Worm (Caenorhabditis elegans): Measurements from ENCODE around the gene F10C1.23.

F10C1.23 gene

DNA sequence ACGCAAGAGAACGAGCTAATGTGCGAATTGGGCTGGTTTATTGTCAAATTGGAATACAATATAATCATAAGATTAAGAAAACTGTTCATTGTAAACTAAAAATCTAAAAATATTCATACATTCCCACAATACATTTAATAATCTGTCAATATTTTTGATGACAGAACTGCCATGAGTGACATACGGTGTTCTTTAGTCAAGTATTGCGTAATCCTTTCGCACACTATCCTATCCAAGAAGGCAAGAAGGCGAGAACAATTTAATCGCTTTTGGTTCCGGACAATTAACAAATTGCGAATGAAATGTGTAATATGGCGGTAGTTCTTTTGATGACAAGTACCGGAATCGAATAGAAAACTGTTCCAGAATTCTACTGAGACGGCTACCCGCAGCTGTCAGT, 23.0 kb upstream of the F10C1.23 start:
- no peak for TF ChIP-seq ceh-40 (GFP tag; IDR thresholded peaks at IDR 0.05)
- TF ChIP-seq ceh-91 (GFP tag; IDR thresholded peaks at IDR 0.05), result no peak
- no peak for TF ChIP-seq gei-17 (GFP tag; optimal IDR thresholded peaks at IDR 0.05)
- no peak for TF ChIP-seq nfyb-1 (GFP tag; IDR thresholded peaks at IDR 0.05)
- TF ChIP-seq F33H1.4 (GFP tag; IDR thresholded peaks at IDR 0.05), result no peak
- no peak for TF ChIP-seq lsl-1 (GFP tag; optimal IDR thresholded peaks at IDR 0.05)
- TF ChIP-seq Y53G8AR.9 (GFP tag; conservative IDR thresholded peaks at IDR 0.05), result no peak
- TF ChIP-seq dox-1 (GFP tag; IDR thresholded peaks at IDR 0.05), result no peak

DNA sequence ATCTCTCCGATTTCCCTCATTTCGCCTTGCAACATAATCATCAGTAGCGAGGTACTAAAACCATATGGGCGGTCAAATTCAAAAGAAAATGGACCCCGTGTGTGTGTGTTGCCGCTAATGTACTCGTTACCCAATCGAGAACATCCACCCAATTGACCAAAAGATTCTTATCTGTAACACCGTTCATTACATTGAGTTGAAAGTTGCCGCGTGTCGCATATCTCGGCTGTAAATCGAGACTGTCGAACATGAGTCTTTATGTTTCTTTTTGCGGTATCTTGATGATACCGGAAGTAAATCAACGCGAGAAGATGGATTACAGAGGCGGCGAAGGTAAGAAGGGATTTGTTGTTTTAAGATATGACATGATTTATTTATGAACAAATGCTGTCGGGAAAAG, 22.1 kb upstream of the F10C1.23 start:
- TF ChIP-seq rcor-1 (GFP tag; IDR thresholded peaks at IDR 0.05) (no peak), sea-2 (GFP tag; IDR thresholded peaks at IDR 0.05) (no peak), B0336.3 (GFP tag; IDR thresholded peaks at IDR 0.05) (no peak), egl-18 (GFP tag; IDR thresholded peaks at IDR 0.05) (no peak), attf-5 (GFP tag; optimal IDR thresholded peaks at IDR 0.05) (no peak), snpc-1.3 (tag; optimal IDR thresholded peaks at IDR 0.05; ENCODE audit: insufficient read depth) (no peak), him-1 (tag; optimal IDR thresholded peaks at IDR 0.05) (no peak), ceh-79 (tag; optimal IDR thresholded peaks at IDR 0.05) (no peak), attf-3 (GFP tag; conservative IDR thresholded peaks at IDR 0.05) (no peak), ztf-3 (GFP tag; optimal IDR thresholded peaks at IDR 0.05) (no peak), Y79H2A.3 (GFP tag; conservative IDR thresholded peaks at IDR 0.05) (no peak), C06A6.2 (GFP tag; conservative IDR thresholded peaks at IDR 0.05) (no peak), chd-7 (tag; optimal IDR thresholded peaks at IDR 0.05) (no peak), rpc-1 (optimal IDR thresholded peaks at IDR 0.05) (no peak), rpc-1 (tag; optimal IDR thresholded peaks at IDR 0.05) (no peak), Y56A3A.18 (GFP tag; IDR thresholded peaks at IDR 0.05) (no peak), F49E8.2 (tag; optimal IDR thresholded peaks at IDR 0.05; ENCODE audit: insufficient read depth) (no peak), madf-10 (tag; optimal IDR thresholded peaks at IDR 0.05) (no peak), tbp1 (GFP tag; optimal IDR thresholded peaks at IDR 0.05) (no peak)

DNA sequence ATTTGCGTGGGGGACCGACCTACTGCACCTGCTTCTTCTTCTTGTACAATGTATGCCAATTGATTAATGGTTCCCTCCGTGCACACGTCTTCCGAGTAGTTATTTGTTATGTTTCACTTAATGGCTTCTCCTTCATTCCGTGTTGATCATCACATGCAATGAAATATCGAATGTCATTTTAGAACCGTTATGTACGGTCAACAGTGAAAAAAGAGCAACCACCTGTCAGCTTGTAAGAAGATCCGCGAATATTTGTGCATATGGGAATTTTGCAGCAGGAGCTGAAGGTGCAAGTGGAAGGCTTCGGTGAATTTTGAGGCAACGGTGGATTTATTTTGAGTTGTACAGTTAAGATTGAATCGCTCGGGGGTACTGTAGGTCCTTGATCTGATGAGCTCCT, 21.2 kb upstream of the F10C1.23 start:
- TF ChIP-seq madf-8 (GFP tag; conservative IDR thresholded peaks at IDR 0.05), result no peak
- TF ChIP-seq F55B11.4 (tag; optimal IDR thresholded peaks at IDR 0.05; ENCODE audit: borderline replicate concordance, insufficient read depth), result no peak
- no peak for TF ChIP-seq D2030.7 (GFP tag; IDR thresholded peaks at IDR 0.05)
- TF ChIP-seq chd-7 (tag; optimal IDR thresholded peaks at IDR 0.05), result no peak
- no peak for TF ChIP-seq sea-2 (GFP tag; IDR thresholded peaks at IDR 0.05)
- TF ChIP-seq ztf-28 (GFP tag; IDR thresholded peaks at IDR 0.05), result no peak
- no peak for TF ChIP-seq egrh-3 (GFP tag; IDR thresholded peaks at IDR 0.05)
- TF ChIP-seq F22D6.2 (tag; optimal IDR thresholded peaks at IDR 0.05), result no peak
- TF ChIP-seq lin-40 (tag; optimal IDR thresholded peaks at IDR 0.05), result no peak
- TF ChIP-seq T07F8.4 (tag; optimal IDR thresholded peaks at IDR 0.05), result no peak
- no peak for TF ChIP-seq nhr-80 (tag; optimal IDR thresholded peaks at IDR 0.05)
- TF ChIP-seq rcor-1 (GFP tag; IDR thresholded peaks at IDR 0.05), result no peak
- no peak for TF ChIP-seq C06A6.2 (GFP tag; conservative IDR thresholded peaks at IDR 0.05)
- no peak for TF ChIP-seq xnd-1 (tag; optimal IDR thresholded peaks at IDR 0.05)
- no peak for TF ChIP-seq zfh-2 (GFP tag; conservative IDR thresholded peaks at IDR 0.05)

All from whole organism, young adult.